Fruit fly (Drosophila melanogaster): ENCODE results near the gene CG43125.

The CG43125 gene

dm6 chr3R:28297513-28297912 is 34.1 kb upstream of the CG43125 start (continued):
- no peak for TF ChIP-seq CG17385 (GFP tag; optimal IDR thresholded peaks at IDR 0.05)
- peak; percentile 24 for TF ChIP-seq org-1 (GFP tag; optimal IDR thresholded peaks at IDR 0.05)
- no peak for TF ChIP-seq prd (optimal IDR thresholded peaks at IDR 0.05)
- TF ChIP-seq prd (GFP tag; IDR thresholded peaks at IDR 0.05), result 0 out of 3 replicates have a peak, but pooled peaks have one; percentile 21
- TF ChIP-seq CG9727 (GFP tag; optimal IDR thresholded peaks at IDR 0.05), result peak; percentile 8
- TF ChIP-seq Hand (GFP tag; optimal IDR thresholded peaks at IDR 0.05), result peak; percentile 16
- TF ChIP-seq CG7839 (tag; optimal IDR thresholded peaks at IDR 0.05), result peak; percentile 47
- TF ChIP-seq HHEX (GFP tag; optimal IDR thresholded peaks at IDR 0.05), result peak; percentile 20
- no peak for TF ChIP-seq pan (optimal IDR thresholded peaks at IDR 0.05)
- TF ChIP-seq pan (GFP tag; optimal IDR thresholded peaks at IDR 0.05 in 1 of 2, IDR thresholded peaks at IDR 0.05 in 1 of 2), result peak in 1 of 2 experiments; percentile 47

DNA sequence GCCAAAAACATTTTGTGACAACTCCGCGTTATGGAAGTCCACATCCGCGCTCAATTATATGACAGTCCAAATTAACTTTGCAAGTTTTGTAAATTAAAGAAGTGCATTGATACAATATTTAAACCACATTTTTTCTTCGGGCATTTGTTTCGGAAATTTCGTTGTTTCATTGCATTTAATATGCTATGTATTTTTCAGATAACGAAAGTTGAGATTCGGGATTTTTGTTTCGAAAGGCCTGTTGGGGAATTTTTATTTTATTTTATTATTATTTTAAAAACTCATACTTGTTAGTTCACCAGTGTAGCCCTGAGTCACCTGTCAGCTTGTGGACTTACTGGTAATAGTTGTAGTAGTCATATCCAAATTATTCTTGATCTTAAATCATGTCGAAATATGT is 30.3 kb upstream of the CG43125 start, which contains the start of gene UQCR-14L:
Gene UQCR-14L (plus strand): TSS at position 301 of the 400 bp plus-strand sequence.
- TF ChIP-seq klu (GFP tag; IDR thresholded peaks at IDR 0.05), result no peak
- no peak for TF ChIP-seq CG13123 (GFP tag; optimal IDR thresholded peaks at IDR 0.05)
- TF ChIP-seq Awh (GFP tag; IDR thresholded peaks at IDR 0.05), result no peak
- no peak for TF ChIP-seq CG32772 (GFP tag; IDR thresholded peaks at IDR 0.05)
- no peak for TF ChIP-seq crp (GFP tag; optimal IDR thresholded peaks at IDR 0.05)
- no peak for TF ChIP-seq CG6813 (GFP tag; optimal IDR thresholded peaks at IDR 0.05)
- no peak for TF ChIP-seq org-1 (GFP tag; optimal IDR thresholded peaks at IDR 0.05)
- TF ChIP-seq CG11696 (GFP tag; IDR thresholded peaks at IDR 0.05), result no peak
- no peak for TF ChIP-seq fd102C (GFP tag; optimal IDR thresholded peaks at IDR 0.05)
- no peak for TF ChIP-seq cg (GFP tag; optimal IDR thresholded peaks at IDR 0.05)
- TF ChIP-seq grn (GFP tag; optimal IDR thresholded peaks at IDR 0.05), result no peak
- TF ChIP-seq stwl (tag; optimal IDR thresholded peaks at IDR 0.05), result no peak

dm6 chr3R:28292498-28292897 is 29.1 kb upstream of the CG43125 start, which contains the start of gene Mst98Cb:
Gene Mst98Cb, plus strand, starts transcription at chr3R:28292798.
- TF ChIP-seq CG2678 (tag; optimal IDR thresholded peaks at IDR 0.05) (no peak), CG4730 (GFP tag; IDR thresholded peaks at IDR 0.05) (no peak), CG9437 (GFP tag; optimal IDR thresholded peaks at IDR 0.05) (no peak)

DNA sequence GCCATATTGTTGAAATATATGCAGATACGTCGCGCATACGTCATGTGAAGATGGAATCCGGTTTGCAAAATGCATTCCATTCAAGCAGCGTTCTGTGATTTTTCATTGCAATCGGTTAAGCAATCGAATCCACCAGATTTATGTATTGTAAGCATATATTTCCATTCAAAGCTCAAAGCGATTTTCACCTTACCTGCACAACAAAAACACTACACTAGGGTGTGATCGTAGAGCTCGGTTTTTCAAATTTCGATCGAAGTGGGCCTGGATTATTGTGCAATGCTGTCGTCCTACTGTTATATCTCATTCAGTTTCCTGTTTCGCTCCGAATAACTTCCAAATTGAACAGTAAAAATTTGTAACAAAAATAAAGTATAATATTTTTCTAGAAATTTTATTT is 27.6 kb upstream of the CG43125 start, which contains the start of gene Mst98Ca:
Gene Mst98Ca (plus strand): TSS at position 301 of the 400 bp plus-strand sequence.
- TF ChIP-seq az2 (GFP tag; optimal IDR thresholded peaks at IDR 0.05), result no peak
- TF ChIP-seq HHEX (GFP tag; optimal IDR thresholded peaks at IDR 0.05), result no peak
- no peak for TF ChIP-seq CG12155 (GFP tag; optimal IDR thresholded peaks at IDR 0.05)
- no peak for TF ChIP-seq CG13894 (tag; optimal IDR thresholded peaks at IDR 0.05)
- TF ChIP-seq CG8478 (optimal IDR thresholded peaks at IDR 0.05), result no peak
- TF ChIP-seq Side (GFP tag; optimal IDR thresholded peaks at IDR 0.05), result no peak
- no peak for TF ChIP-seq CG32767 (GFP tag; IDR thresholded peaks at IDR 0.05)
- TF ChIP-seq CG3726 (GFP tag; IDR thresholded peaks at IDR 0.05), result no peak

DNA sequence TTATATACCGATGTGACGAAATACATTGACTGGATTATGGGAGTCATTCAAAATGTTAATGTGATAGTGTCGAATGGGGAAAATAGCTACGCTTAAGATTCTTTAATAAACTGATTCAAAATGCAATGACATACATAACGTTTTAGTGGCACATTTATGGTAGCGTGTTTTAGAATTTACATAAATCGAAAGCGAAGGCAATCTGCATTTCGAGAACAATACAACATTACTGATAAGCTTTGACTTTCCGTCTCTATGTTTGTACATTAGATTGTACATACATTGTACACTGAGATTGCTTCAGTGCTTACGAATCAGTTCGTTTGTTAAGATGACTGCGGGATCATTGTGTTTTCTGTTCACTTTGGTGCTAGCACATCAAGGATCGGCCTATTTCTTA is 20.0 kb upstream of the CG43125 start, which contains the start of gene CG34437:
Gene CG34437 (plus strand): TSS at position 301 of the 400 bp plus-strand sequence.
- TF ChIP-seq dysf (GFP tag; IDR thresholded peaks at IDR 0.05) (no peak), CG7372 (GFP tag; IDR thresholded peaks at IDR 0.05) (no peak), Xbp1 (GFP tag; optimal IDR thresholded peaks at IDR 0.05) (no peak), sug (tag; optimal IDR thresholded peaks at IDR 0.05) (no peak), tio (GFP tag; optimal IDR thresholded peaks at IDR 0.05) (no peak)

Measured in whole organism, embryonic.